Fruit fly (Drosophila melanogaster) whole organism, pupa: ENCODE results near the gene spn-B.
A peak's percentile ranks its signal among the peaks of the same experiment; 100 is the strongest.

Source experiments
- CG10348 ChIP-seq: fragments of 200-800 bp; sonication (Bioruptor generic); IDR thresholded peaks from 2 replicates; pipeline ENCODE4 v1.3.6; 2022; ENCODE audit warnings: missing biosample characterization, missing genetic modification characterization
- CG12605 ChIP-seq: fragments of 200-800 bp; sonication (Bioruptor generic); IDR thresholded peaks from 2 replicates; pipeline ENCODE4 v1.3.6; 2022; ENCODE audit warnings: missing biosample characterization, missing genetic modification characterization
- CG13204 ChIP-seq: fragments of 200-800 bp; sonication (Bioruptor generic); optimal IDR thresholded peaks from 2 replicates; lab custom pipeline; 2018; ENCODE audit warnings: missing biosample characterization, mild to moderate bottlenecking, missing genetic modification characterization, moderate library complexity
- CG14655 ChIP-seq: fragments of 200-800 bp; sonication (Bioruptor generic); optimal IDR thresholded peaks from 3 replicates; lab custom pipeline; 2017; ENCODE audit warnings: mild to moderate bottlenecking, missing biosample characterization, missing genetic modification reagents, missing genetic modification characterization
- CG15710 ChIP-seq: fragments of 200-800 bp; sonication (Bioruptor generic); optimal IDR thresholded peaks from 2 replicates; lab custom pipeline; 2018; ENCODE audit warnings: missing biosample characterization, mild to moderate bottlenecking, missing genetic modification characterization, moderate library complexity
- CG17806 ChIP-seq: fragments of 200-800 bp; sonication (Bioruptor generic); optimal IDR thresholded peaks from 2 replicates; lab custom pipeline; 2018; ENCODE audit warnings: missing biosample characterization, mild to moderate bottlenecking, missing genetic modification characterization, moderate library complexity
- CG32121 ChIP-seq: fragments of 200-800 bp; sonication (Bioruptor generic); IDR thresholded peaks from 2 replicates; pipeline ENCODE4 v1.3.6; 2022; ENCODE audit warnings: missing biosample characterization, missing genetic modification characterization
- CG34367 ChIP-seq: fragments of 200-800 bp; sonication (Bioruptor generic); optimal IDR thresholded peaks from 2 replicates; lab custom pipeline; 2018; ENCODE audit warnings: missing biosample characterization, mild to moderate bottlenecking, missing genetic modification characterization
- CG4496 ChIP-seq: fragments of 200-800 bp; sonication (Bioruptor generic); IDR thresholded peaks from 3 replicates; pipeline ENCODE4 v1.3.6; 2022; ENCODE audit warnings: missing biosample characterization, missing genetic modification characterization
- CG8159 ChIP-seq: fragments of 200-800 bp; sonication (Bioruptor generic); optimal IDR thresholded peaks from 3 replicates; lab custom pipeline; 2018; ENCODE audit warnings: missing biosample characterization, mild to moderate bottlenecking, missing genetic modification characterization, moderate library complexity
- CG8301 ChIP-seq: fragments of 200-800 bp; sonication (Bioruptor generic); optimal IDR thresholded peaks from 2 replicates; lab custom pipeline; 2018; ENCODE audit warnings: missing biosample characterization, mild to moderate bottlenecking, missing genetic modification characterization
- CG9948 ChIP-seq: fragments of 200-800 bp; sonication (Bioruptor generic); optimal IDR thresholded peaks from 2 replicates; lab custom pipeline; 2018; ENCODE audit warnings: missing biosample characterization, mild to moderate bottlenecking, missing genetic modification characterization, moderate library complexity
- D1 ChIP-seq: fragments of 200-800 bp; sonication (Bioruptor generic); optimal IDR thresholded peaks from 2 replicates; lab custom pipeline; 2018; ENCODE audit warnings: missing biosample characterization, mild to moderate bottlenecking, missing genetic modification characterization, moderate library complexity
- EcR ChIP-seq: fragments of 200-800 bp; sonication (Bioruptor generic); optimal IDR thresholded peaks from 3 replicates; lab custom pipeline; 2019; ENCODE audit warnings: missing biosample characterization, missing genetic modification characterization, mild to moderate bottlenecking, moderate library complexity, missing genetic modification reagents
- Ets98B ChIP-seq: fragments of 200-800 bp; sonication (Bioruptor generic); IDR thresholded peaks from 2 replicates; pipeline ENCODE4 v1.3.6; 2022; ENCODE audit warnings: missing biosample characterization, missing genetic modification characterization
- Pif1A ChIP-seq: fragments of 200-800 bp; sonication (Bioruptor generic); optimal IDR thresholded peaks from 3 replicates; lab custom pipeline; 2016; ENCODE audit warnings: missing biosample characterization, missing genetic modification characterization
- Pif1B ChIP-seq: fragments of 200-800 bp; sonication (Bioruptor generic); optimal IDR thresholded peaks from 3 replicates; lab custom pipeline; 2016; ENCODE audit warnings: missing biosample characterization, missing genetic modification characterization
- Snoo ChIP-seq: fragments of 200-800 bp; sonication (Bioruptor generic); optimal IDR thresholded peaks from 3 replicates; lab custom pipeline; 2017; ENCODE audit warnings: missing biosample characterization, mild to moderate bottlenecking, missing genetic modification characterization, inconsistent platforms
- fd96Ca ChIP-seq: fragments of 200-800 bp; sonication (Bioruptor generic); IDR thresholded peaks from 3 replicates; pipeline ENCODE4 v1.3.6; 2022; ENCODE audit warnings: missing biosample characterization, missing genetic modification characterization
- gl ChIP-seq: fragments of 200-800 bp; sonication (Bioruptor generic); optimal IDR thresholded peaks from 2 replicates; lab custom pipeline; 2018; ENCODE audit warnings: missing biosample characterization, mild to moderate bottlenecking, missing genetic modification characterization
- rn ChIP-seq: fragments of 200-800 bp; sonication (Bioruptor generic); IDR thresholded peaks from 2 replicates; pipeline ENCODE4 v1.3.6; 2022; ENCODE audit warnings: missing biosample characterization, missing genetic modification characterization

Gene spn-B

DNA sequence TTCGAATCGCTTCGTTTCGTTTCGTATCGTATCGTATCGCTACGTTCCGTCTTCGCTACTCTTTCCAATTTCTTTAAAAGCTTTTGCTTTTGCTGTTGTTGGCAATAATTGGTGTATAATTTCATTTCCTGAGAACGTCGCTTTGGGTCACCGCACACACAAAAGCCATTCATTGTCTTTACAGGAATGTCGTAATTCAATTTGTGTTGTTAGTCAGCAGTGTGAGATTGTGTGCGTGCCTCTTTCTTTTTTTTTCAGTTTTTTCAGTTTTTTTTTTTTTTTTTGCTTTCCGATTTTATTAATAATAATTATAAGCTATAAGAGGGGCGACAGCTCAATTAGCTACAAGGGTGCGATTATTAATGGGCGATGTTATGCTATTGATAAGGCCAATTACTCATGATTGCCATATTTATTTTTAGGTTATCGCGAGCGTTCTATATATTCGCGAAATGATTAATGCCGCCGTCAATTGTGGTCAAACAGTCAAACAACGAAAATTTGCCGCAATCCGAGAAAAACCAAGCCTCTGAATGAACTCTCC, 43.4 kb downstream of the spn-B start:
- TF ChIP-seq CG17806 (tag; lab: Kevin White, UChicago), result no peak
- TF ChIP-seq CG8301, result no peak
- no peak for TF ChIP-seq CG34367 (tag; lab: Kevin White, UChicago)
- no peak for TF ChIP-seq D1 (tag; lab: Kevin White, UChicago)
- no peak for TF ChIP-seq CG12605
- no peak for TF ChIP-seq CG14655 (GFP tag; lab: Kevin White, UChicago)
- no peak for TF ChIP-seq CG9948 (tag; lab: Kevin White, UChicago)
- no peak for TF ChIP-seq Snoo (tag; lab: Kevin White, UChicago)
- no peak for TF ChIP-seq Pif1B (GFP tag; lab: Kevin White, UChicago)
- no peak for TF ChIP-seq EcR (GFP tag; lab: Kevin White, UChicago)
- TF ChIP-seq CG8159 (tag; lab: Kevin White, UChicago), result no peak
- TF ChIP-seq gl (tag; lab: Kevin White, UChicago), result no peak
- no peak for TF ChIP-seq CG32121 (GFP tag; lab: Robert Waterston, UW)
- TF ChIP-seq CG10348 (GFP tag; lab: Robert Waterston, UW), result no peak
- no peak for TF ChIP-seq rn
- TF ChIP-seq CG13204 (GFP tag; lab: Kevin White, UChicago), result no peak
- no peak for TF ChIP-seq Pif1A (GFP tag; lab: Kevin White, UChicago)

DNA sequence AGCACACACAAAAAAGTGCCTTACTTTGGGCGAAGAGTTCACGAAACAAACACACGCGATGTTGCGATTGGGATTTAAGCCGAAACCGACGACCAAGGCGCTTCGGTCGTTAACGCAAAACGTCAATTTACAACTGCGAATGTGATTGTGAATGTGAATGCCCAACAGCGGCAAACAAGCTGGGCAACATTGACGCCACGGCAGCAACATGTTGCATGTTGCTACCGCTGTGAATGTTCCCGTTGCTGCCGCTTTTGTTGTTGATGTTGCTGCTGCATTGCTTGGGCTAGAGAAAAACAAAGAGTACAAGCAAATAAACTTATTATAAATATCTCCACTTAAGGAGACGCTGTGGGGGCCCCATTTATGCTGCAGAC, 45.0 kb downstream of the spn-B start, which contains the start of gene NK7.1:
Gene NK7.1, minus strand, starts transcription at position 137 of the 377 bp plus-strand sequence.
- TF ChIP-seq CG8159 (tag; lab: Kevin White, UChicago), result no peak
- no peak for TF ChIP-seq gl (tag; lab: Kevin White, UChicago)
- no peak for TF ChIP-seq D1 (tag; lab: Kevin White, UChicago)
- TF ChIP-seq CG9948 (tag; lab: Kevin White, UChicago), result no peak
- no peak for TF ChIP-seq rn
- TF ChIP-seq EcR (GFP tag; lab: Kevin White, UChicago), result no peak
- no peak for TF ChIP-seq CG10348 (GFP tag; lab: Robert Waterston, UW)
- no peak for TF ChIP-seq CG4496 (GFP tag; lab: Robert Waterston, UW)
- no peak for TF ChIP-seq fd96Ca (GFP tag; lab: Robert Waterston, UW)
- TF ChIP-seq CG15710 (tag; lab: Kevin White, UChicago), result no peak
- no peak for TF ChIP-seq CG17806 (tag; lab: Kevin White, UChicago)
- TF ChIP-seq Pif1B (GFP tag; lab: Kevin White, UChicago), result no peak
- TF ChIP-seq Ets98B (GFP tag; lab: Robert Waterston, UW), result no peak
- no peak for TF ChIP-seq Snoo (tag; lab: Kevin White, UChicago)

DNA sequence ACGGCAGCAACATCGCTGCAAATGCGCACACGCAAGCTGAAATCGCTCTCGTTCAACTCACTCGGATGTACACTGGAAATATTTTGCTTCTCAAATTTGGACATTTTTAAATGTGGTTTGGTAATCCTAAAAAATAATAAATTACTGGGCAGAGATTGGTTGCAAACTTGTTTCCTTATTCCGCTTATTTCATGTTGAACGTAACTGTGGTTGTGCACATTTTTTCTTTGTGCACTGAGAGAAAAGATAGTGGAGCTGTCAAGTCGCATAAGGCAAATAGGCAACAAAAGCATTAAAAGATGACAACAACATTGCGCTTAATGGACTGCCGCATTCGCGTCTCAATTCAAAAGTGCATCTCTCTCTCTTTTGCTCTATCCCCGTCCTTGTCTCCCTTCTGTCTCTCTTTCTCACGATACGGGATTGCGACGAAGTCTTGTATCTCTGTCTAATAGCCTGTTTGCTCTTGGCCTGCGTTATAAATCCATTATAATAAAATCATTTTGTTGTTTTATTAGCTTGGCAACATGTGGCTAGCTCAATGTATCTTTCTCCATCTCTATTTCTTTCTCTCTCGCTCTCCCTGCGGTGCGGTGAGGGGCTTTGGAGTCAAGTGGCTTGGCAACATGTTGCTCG, 45.5 kb downstream of the spn-B start:
- TF ChIP-seq CG15710 (tag; lab: Kevin White, UChicago), result peak; percentile 97
- TF ChIP-seq CG9948 (tag; lab: Kevin White, UChicago), result peak; percentile 99
- TF ChIP-seq Snoo (tag; lab: Kevin White, UChicago), result peak; percentile 89
- peak; percentile 94 for TF ChIP-seq D1 (tag; lab: Kevin White, UChicago)
- TF ChIP-seq CG14655 (GFP tag; lab: Kevin White, UChicago), result peak; percentile 99
- TF ChIP-seq EcR (GFP tag; lab: Kevin White, UChicago), result peak; percentile 19
- peak; percentile 98 for TF ChIP-seq CG8301
- TF ChIP-seq CG17806 (tag; lab: Kevin White, UChicago), result peak; percentile 97
- TF ChIP-seq CG34367 (tag; lab: Kevin White, UChicago), result peak; percentile 98
- peak; percentile 97 for TF ChIP-seq Pif1A (GFP tag; lab: Kevin White, UChicago)
- TF ChIP-seq CG32121 (GFP tag; lab: Robert Waterston, UW), result peak; percentile 93
- TF ChIP-seq CG13204 (GFP tag; lab: Kevin White, UChicago), result peak; percentile 88
- peak; percentile 96 for TF ChIP-seq Ets98B (GFP tag; lab: Robert Waterston, UW)
- TF ChIP-seq Pif1B (GFP tag; lab: Kevin White, UChicago), result peak; percentile 95
- peak; percentile 91 for TF ChIP-seq gl (tag; lab: Kevin White, UChicago)
- peak; percentile 84 for TF ChIP-seq CG12605
- TF ChIP-seq CG10348 (GFP tag; lab: Robert Waterston, UW), result peak; percentile 96
- TF ChIP-seq fd96Ca (GFP tag; lab: Robert Waterston, UW), result peak; percentile 98
- peak; percentile 87 for TF ChIP-seq rn
- peak; percentile 95 for TF ChIP-seq CG8159 (tag; lab: Kevin White, UChicago)
- peak; percentile 98 for TF ChIP-seq CG4496 (GFP tag; lab: Robert Waterston, UW)
- TF ChIP-seq, all 21 proteins: peak for 21

DNA sequence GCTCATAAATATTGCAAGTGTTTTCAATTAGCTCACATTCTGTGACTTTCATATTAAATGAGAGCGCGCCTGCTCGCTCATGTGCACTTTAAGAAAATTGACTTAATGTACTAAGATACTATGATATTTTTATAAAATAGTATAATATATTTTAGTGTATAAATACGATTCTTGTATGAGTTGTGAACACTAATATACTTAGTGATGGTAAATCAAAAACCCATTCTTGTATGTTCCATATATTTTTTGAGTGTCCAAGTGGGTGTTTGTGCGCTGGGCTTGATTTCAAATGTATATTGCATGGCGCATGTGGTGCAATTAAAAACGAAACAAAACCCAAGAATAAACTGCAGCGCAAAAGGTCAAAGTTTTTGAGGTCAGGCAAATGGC, 46.0 kb downstream of the spn-B start:
- TF ChIP-seq Pif1A (GFP tag; lab: Kevin White, UChicago) (peak; percentile 26), CG13204 (GFP tag; lab: Kevin White, UChicago) (no peak), Ets98B (GFP tag; lab: Robert Waterston, UW) (peak; percentile 82), gl (tag; lab: Kevin White, UChicago) (no peak), fd96Ca (GFP tag; lab: Robert Waterston, UW) (peak; percentile 44; the same call in 1 of the 3 replicates), CG4496 (GFP tag; lab: Robert Waterston, UW) (peak; percentile 85; the same call in 2 of the 3 replicates), rn (peak; percentile 50; the same call in 1 of the 2 replicates), D1 (tag; lab: Kevin White, UChicago) (peak; percentile 7), Pif1B (GFP tag; lab: Kevin White, UChicago) (peak; percentile 42), CG8159 (tag; lab: Kevin White, UChicago) (peak; percentile 73), CG32121 (GFP tag; lab: Robert Waterston, UW) (peak; percentile 83), CG9948 (tag; lab: Kevin White, UChicago) (peak; percentile 73), CG34367 (tag; lab: Kevin White, UChicago) (peak; percentile 73), EcR (GFP tag; lab: Kevin White, UChicago) (no peak), CG8301 (peak; percentile 74), CG15710 (tag; lab: Kevin White, UChicago) (peak; percentile 69), CG17806 (tag; lab: Kevin White, UChicago) (peak; percentile 78), CG12605 (peak; percentile 84), Snoo (tag; lab: Kevin White, UChicago) (peak; percentile 19), CG10348 (GFP tag; lab: Robert Waterston, UW) (no peak), CG14655 (GFP tag; lab: Kevin White, UChicago) (peak; percentile 70)
- TF ChIP-seq, all 21 proteins: peak for 17
